Worm (Caenorhabditis elegans): Measurements from ENCODE around the gene flp-23.

flp-23 gene

DNA sequence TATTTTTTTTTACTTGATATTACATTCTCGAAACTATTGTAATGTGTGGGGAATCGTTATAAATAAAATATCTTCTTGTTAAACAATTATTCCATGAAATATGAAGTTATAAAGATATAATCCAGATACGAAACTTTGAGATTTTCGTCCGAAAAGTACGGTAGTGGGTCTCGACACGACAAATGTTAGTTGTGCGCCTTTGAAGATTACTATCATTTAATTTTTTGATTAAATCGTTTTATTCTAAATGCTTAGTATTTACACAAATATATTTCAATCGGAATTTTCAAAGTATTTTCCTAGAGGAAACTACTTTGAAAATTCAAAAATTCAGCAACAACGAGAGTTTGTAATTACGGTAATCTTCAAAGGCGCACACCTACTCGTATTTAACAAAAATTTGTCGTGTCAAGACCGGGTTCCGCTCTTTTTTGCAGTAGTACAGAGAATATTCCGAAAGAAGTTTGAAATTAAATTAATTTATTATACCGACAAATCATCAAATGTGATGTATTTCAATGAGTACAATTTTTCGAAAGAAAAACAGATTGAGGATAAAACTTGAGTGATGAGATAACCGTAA lies 1.6 kb downstream of the flp-23 start:
- no peak for TF ChIP-seq ceh-34 (tag; optimal IDR thresholded peaks at IDR 0.05)
- no peak for TF ChIP-seq hlh-6 (tag; optimal IDR thresholded peaks at IDR 0.05)
- TF ChIP-seq elt-4 (tag; optimal IDR thresholded peaks at IDR 0.05), result no peak
- TF ChIP-seq unc-3 (GFP tag; conservative IDR thresholded peaks at IDR 0.05), result no peak
- no peak for TF ChIP-seq unc-3 (tag; optimal IDR thresholded peaks at IDR 0.05)
- no peak for TF ChIP-seq pag-3 (tag; optimal IDR thresholded peaks at IDR 0.05; ENCODE audit: borderline replicate concordance)

DNA sequence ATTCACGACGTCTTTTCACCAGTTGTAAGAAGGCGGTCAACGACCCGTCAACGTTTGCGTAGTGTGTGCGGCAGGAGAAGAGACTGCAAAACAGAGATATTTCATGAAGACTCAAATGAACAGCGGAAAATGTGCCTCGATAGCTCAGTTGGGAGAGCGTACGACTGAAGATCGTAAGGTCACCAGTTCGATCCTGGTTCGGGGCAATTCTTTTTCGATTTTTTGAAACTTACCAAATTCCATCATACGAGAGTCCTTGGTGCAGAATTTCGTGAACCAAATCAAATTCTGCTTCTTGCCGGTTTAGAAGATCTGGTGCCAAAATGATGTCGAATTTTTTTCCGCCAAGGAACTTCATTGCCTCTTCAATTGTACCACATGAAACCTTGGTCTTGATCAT lies 2.4 kb downstream of the flp-23 start:
- TF ChIP-seq dve-1 (tag; optimal IDR thresholded peaks at IDR 0.05) (peak; percentile 23), ceh-45 (GFP tag; IDR thresholded peaks at IDR 0.05) (no peak), fkh-10 (GFP tag; optimal IDR thresholded peaks at IDR 0.05) (no peak), mec-3 (tag; optimal IDR thresholded peaks at IDR 0.05; ENCODE audit: borderline replicate concordance) (no peak), ceh-19 (GFP tag; optimal IDR thresholded peaks at IDR 0.05) (no peak), lin-11 (tag; optimal IDR thresholded peaks at IDR 0.05) (peak; percentile 12), odd-2 (tag; optimal IDR thresholded peaks at IDR 0.05) (no peak), che-1 (tag; optimal IDR thresholded peaks at IDR 0.05) (peak; percentile 45), syd-9 (tag; optimal IDR thresholded peaks at IDR 0.05) (peak; percentile 49), hlh-13 (GFP tag; optimal IDR thresholded peaks at IDR 0.05) (peak; percentile 26), K09A11.1 (tag; optimal IDR thresholded peaks at IDR 0.05; ENCODE audit: insufficient read depth) (no peak), F13H6.1 (tag; optimal IDR thresholded peaks at IDR 0.05) (no peak), ceh-6 (GFP tag; optimal IDR thresholded peaks at IDR 0.05) (peak; percentile 54), rnt-1 (tag; optimal IDR thresholded peaks at IDR 0.05) (no peak), T23F11.4 (GFP tag; optimal IDR thresholded peaks at IDR 0.05) (no peak), sox-4 (tag; optimal IDR thresholded peaks at IDR 0.05) (peak; percentile 21), sox-2 (GFP tag; IDR thresholded peaks at IDR 0.05) (no peak; the same call in 1 of the 2 replicates), unc-55 (GFP tag; optimal IDR thresholded peaks at IDR 0.05) (no peak), pros-1 (tag; optimal IDR thresholded peaks at IDR 0.05) (no peak), elt-2 (tag; optimal IDR thresholded peaks at IDR 0.05) (peak; percentile 25), unc-42 (tag; optimal IDR thresholded peaks at IDR 0.05) (no peak), gmeb-2 (tag; optimal IDR thresholded peaks at IDR 0.05) (peak; percentile 53), dmd-4 (tag; optimal IDR thresholded peaks at IDR 0.05; ENCODE audit: borderline replicate concordance) (peak; percentile 14), C38D4.7 (GFP tag; optimal IDR thresholded peaks at IDR 0.05) (peak; percentile 40), nhr-232 (tag; optimal IDR thresholded peaks at IDR 0.05) (peak; percentile 37), npax-4 (tag; optimal IDR thresholded peaks at IDR 0.05) (no peak), unc-3 (GFP tag; conservative IDR thresholded peaks at IDR 0.05) (peak; percentile 46; the same call in 1 of the 2 replicates), unc-3 (tag; optimal IDR thresholded peaks at IDR 0.05) (no peak), ceh-18 (tag; optimal IDR thresholded peaks at IDR 0.05) (peak; percentile 47), fkh-6 (tag; optimal IDR thresholded peaks at IDR 0.05) (peak; percentile 12), ceh-31 (tag; optimal IDR thresholded peaks at IDR 0.05) (no peak), ceh-2 (tag; optimal IDR thresholded peaks at IDR 0.05) (no peak), sdc-2 (tag; optimal IDR thresholded peaks at IDR 0.05) (peak; percentile 8), ceh-48 (tag; optimal IDR thresholded peaks at IDR 0.05) (no peak), eyg-1 (tag; optimal IDR thresholded peaks at IDR 0.05) (no peak), K02D7.2 (tag; optimal IDR thresholded peaks at IDR 0.05) (no peak), ttx-3 (tag; optimal IDR thresholded peaks at IDR 0.05) (no peak), madf-2 (tag; optimal IDR thresholded peaks at IDR 0.05) (no peak), ets-4 (tag; optimal IDR thresholded peaks at IDR 0.05) (no peak), Y22D7AL.16 (tag; optimal IDR thresholded peaks at IDR 0.05) (peak; percentile 45), ceh-14 (tag; optimal IDR thresholded peaks at IDR 0.05) (peak; percentile 5), nfya-1 (tag; optimal IDR thresholded peaks at IDR 0.05) (peak; percentile 19), fax-1 (tag; optimal IDR thresholded peaks at IDR 0.05) (peak; percentile 18), pat-9 (tag; optimal IDR thresholded peaks at IDR 0.05) (peak; percentile 8), hlh-6 (tag; optimal IDR thresholded peaks at IDR 0.05) (no peak), pqm-1 (tag; optimal IDR thresholded peaks at IDR 0.05) (no peak), nhr-11 (tag; optimal IDR thresholded peaks at IDR 0.05) (no peak)

Measured in whole organism, late embryonic.